Worm (Caenorhabditis elegans) whole organism, late embryonic: ENCODE measurements around the gene F23A7.4.

Experiments used
- elt-2 ChIP-seq: sonication (generic microtip); optimal IDR thresholded peaks from 2 replicates; lab custom pipeline; 2016; ENCODE audit warnings: missing genetic modification reagents, missing genetic modification characterization, missing compliant biosample characterization
- fax-1 ChIP-seq: sonication (generic microtip); optimal IDR thresholded peaks from 2 replicates; lab custom pipeline; 2016; ENCODE audit warnings: missing genotype, missing genetic modification characterization, missing compliant biosample characterization
- pha-4 ChIP-seq: fragments of 150-350 bp; optimal IDR thresholded peaks from 2 replicates; lab custom pipeline; 2018; ENCODE audit warnings: missing biosample characterization, missing genetic modification reagents, missing genetic modification characterization

- TF ChIP-seq pha-4 (tag; lab: Kevin White, UChicago) (no peak), fax-1 (no peak), elt-2 (tag; lab: Kevin White, UChicago) (no peak)
Observed at ce11 chrX:16166994-16167393, 45.4 kb upstream of the F23A7.4 start.
